Worm (Caenorhabditis elegans) whole organism, midembryonic: ENCODE results near the gene F29F11.20.

Source experiments
- T22C8.4 ChIP-seq: fragments of 200-800 bp; sonication (Bioruptor generic); IDR thresholded peaks from 2 replicates; pipeline ENCODE4 v1.3.6; 2022; ENCODE audit warnings: missing genetic modification characterization, missing compliant biosample characterization
- cog-1 ChIP-seq: sonication (generic microtip); optimal IDR thresholded peaks from 2 replicates; lab custom pipeline; 2016; ENCODE audit warnings: missing genetic modification characterization, missing compliant biosample characterization
- flt-1 ChIP-seq: fragments of 200-800 bp; sonication (Bioruptor generic); IDR thresholded peaks from 2 replicates; pipeline ENCODE4 v1.3.6; 2022; ENCODE audit warnings: missing genetic modification characterization, missing compliant biosample characterization
- med-1 ChIP-seq: sonication (generic microtip); optimal IDR thresholded peaks from 2 replicates; lab custom pipeline; 2017; ENCODE audit warnings: missing genetic modification characterization, mild to moderate bottlenecking, missing compliant biosample characterization, antibody characterized with exemption, missing genetic modification reagents; ENCODE audit not compliant: insufficient read depth
- tab-1 ChIP-seq: fragments of 200-800 bp; sonication (Bioruptor generic); IDR thresholded peaks from 2 replicates; pipeline ENCODE4 v1.3.6; 2022; ENCODE audit warnings: missing genetic modification characterization, missing compliant biosample characterization
- ztf-23 ChIP-seq: fragments of 200-800 bp; sonication (Bioruptor generic); IDR thresholded peaks from 2 replicates; pipeline ENCODE4 v1.3.6; 2022; ENCODE audit warnings: missing genetic modification reagents, missing genetic modification characterization, missing compliant biosample characterization
- ztf-29 ChIP-seq: fragments of 200-800 bp; sonication (Bioruptor generic); IDR thresholded peaks from 2 replicates; pipeline ENCODE4 v1.3.6; 2022; ENCODE audit warnings: missing genetic modification reagents, missing genetic modification characterization, missing compliant biosample characterization

ce11 chrV:10727651-10728050 lies 40.0 kb downstream of the F29F11.20 start:
- no peak for TF ChIP-seq ztf-23
- no peak for TF ChIP-seq tab-1 (GFP tag; lab: Robert Waterston, UW)
- no peak for TF ChIP-seq med-1 (GFP tag; lab: Kevin White, UChicago)
- TF ChIP-seq T22C8.4: no peak
- TF ChIP-seq flt-1: no peak
- TF ChIP-seq cog-1 (tag; lab: Kevin White, UChicago): no peak
- TF ChIP-seq ztf-29: no peak
